Worm (Caenorhabditis elegans): Measurements from ENCODE around the gene Y71H2AM.1.

DNA sequence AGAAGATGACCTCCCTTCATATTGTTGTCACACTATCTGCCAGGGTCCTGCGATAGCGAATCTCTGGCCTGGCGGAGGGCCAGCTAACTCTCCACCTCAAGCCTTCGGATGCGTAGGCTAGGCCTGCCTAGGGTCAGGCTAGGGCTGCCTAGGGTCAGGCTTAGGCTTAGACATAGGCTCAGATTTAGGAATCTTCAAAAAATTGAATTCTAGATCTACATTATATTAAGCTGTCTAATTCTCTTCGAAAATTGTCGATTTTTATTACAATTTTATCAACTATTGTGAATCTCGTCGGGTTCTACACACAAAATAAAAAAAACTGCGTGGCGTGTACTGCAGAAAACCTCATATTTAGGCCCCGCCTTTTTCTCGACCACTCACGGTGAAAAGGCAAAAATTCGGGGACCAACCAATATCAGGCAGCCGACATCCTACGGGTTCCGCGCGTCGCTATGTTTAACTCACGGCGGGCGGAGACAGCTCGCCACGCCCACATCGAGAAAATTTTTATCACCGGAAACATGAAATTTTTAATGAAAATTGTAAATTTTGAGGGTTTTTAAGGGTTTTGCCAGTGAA is 31.3 kb upstream of the Y71H2AM.1 start:
- TF ChIP-seq nhr-77 (tag; optimal IDR thresholded peaks at IDR 0.05) (no peak), lin-11 (tag; optimal IDR thresholded peaks at IDR 0.05) (no peak), fos-1 (tag; optimal IDR thresholded peaks at IDR 0.05) (no peak), elt-1 (tag; optimal IDR thresholded peaks at IDR 0.05) (no peak), ceh-82 (tag; optimal IDR thresholded peaks at IDR 0.05) (no peak), unc-62 (GFP tag; optimal IDR thresholded peaks at IDR 0.05) (no peak), unc-55 (GFP tag; optimal IDR thresholded peaks at IDR 0.05) (no peak), ama-1 (optimal IDR thresholded peaks at IDR 0.05) (no peak), lin-39 (tag; optimal IDR thresholded peaks at IDR 0.05) (no peak), alr-1 (tag; optimal IDR thresholded peaks at IDR 0.05) (no peak), R02D3.7 (tag; optimal IDR thresholded peaks at IDR 0.05) (no peak), aly-2 (tag; optimal IDR thresholded peaks at IDR 0.05) (no peak)
